Worm (Caenorhabditis elegans): ENCODE measurements around the gene F36A4.2.

Gene F36A4.2

ce11 chrIV:4243830-4244406, 27.1 kb upstream of the F36A4.2 start:
- TF ChIP-seq ceh-9 (tag; optimal IDR thresholded peaks at IDR 0.05) (no peak), unc-39 (tag; optimal IDR thresholded peaks at IDR 0.05) (no peak), pha-4 (tag; optimal IDR thresholded peaks at IDR 0.05) (no peak), ceh-28 (tag; optimal IDR thresholded peaks at IDR 0.05) (no peak), nhr-67 (tag; optimal IDR thresholded peaks at IDR 0.05) (no peak), nhr-23 (tag; optimal IDR thresholded peaks at IDR 0.05) (no peak), mml-1 (tag; optimal IDR thresholded peaks at IDR 0.05) (no peak), ceh-16 (tag; optimal IDR thresholded peaks at IDR 0.05) (no peak), nhr-77 (tag; optimal IDR thresholded peaks at IDR 0.05) (no peak), daf-12 (tag; optimal IDR thresholded peaks at IDR 0.05) (no peak), nhr-25 (tag; optimal IDR thresholded peaks at IDR 0.05) (no peak), sea-2 (GFP tag; optimal IDR thresholded peaks at IDR 0.05) (no peak), hmg-11 (tag; optimal IDR thresholded peaks at IDR 0.05) (no peak)

ce11 chrIV:4244510-4244909, 26.5 kb upstream of the F36A4.2 start, which contains the start of gene col-34:
Gene col-34 (minus strand): TSS chrIV:4244610.
- TF ChIP-seq sea-2 (GFP tag; optimal IDR thresholded peaks at IDR 0.05) (no peak), egl-5 (tag; optimal IDR thresholded peaks at IDR 0.05) (peak; percentile 15)

- TF ChIP-seq snpc-4 (tag; optimal IDR thresholded peaks at IDR 0.05) (no peak), nhr-28 (tag; optimal IDR thresholded peaks at IDR 0.05) (no peak), nhr-25 (tag; optimal IDR thresholded peaks at IDR 0.05) (no peak), hmg-11 (tag; optimal IDR thresholded peaks at IDR 0.05) (no peak), egl-5 (tag; optimal IDR thresholded peaks at IDR 0.05) (no peak), unc-39 (tag; optimal IDR thresholded peaks at IDR 0.05) (no peak), mml-1 (tag; optimal IDR thresholded peaks at IDR 0.05) (no peak), egl-27 (tag; optimal IDR thresholded peaks at IDR 0.05) (no peak), ceh-82 (tag; optimal IDR thresholded peaks at IDR 0.05) (no peak), ceh-28 (tag; optimal IDR thresholded peaks at IDR 0.05) (no peak), ama-1 (optimal IDR thresholded peaks at IDR 0.05) (no peak), ZK546.5 (tag; optimal IDR thresholded peaks at IDR 0.05) (no peak), fkh-2 (tag; optimal IDR thresholded peaks at IDR 0.05) (no peak), mdl-1 (tag; optimal IDR thresholded peaks at IDR 0.05) (no peak), pha-4 (tag; optimal IDR thresholded peaks at IDR 0.05) (no peak), fos-1 (tag; optimal IDR thresholded peaks at IDR 0.05) (no peak)
Observed at ce11 chrIV:4246493-4246892, 24.5 kb upstream of the F36A4.2 start, which contains the start of gene ttr-20. Gene ttr-20 (plus strand): TSS chrIV:4246793.

- no peak for TF ChIP-seq mml-1 (tag; optimal IDR thresholded peaks at IDR 0.05)
- TF ChIP-seq pha-4 (tag; optimal IDR thresholded peaks at IDR 0.05) = peak; percentile 71
- TF ChIP-seq aly-2 (tag; optimal IDR thresholded peaks at IDR 0.05) = no peak
- peak; percentile 55 for TF ChIP-seq lin-15B (tag; optimal IDR thresholded peaks at IDR 0.05)
- TF ChIP-seq egl-5 (tag; optimal IDR thresholded peaks at IDR 0.05) = peak; percentile 70
- TF ChIP-seq nhr-67 (tag; optimal IDR thresholded peaks at IDR 0.05) = no peak
- no peak for TF ChIP-seq tbx-2 (tag; optimal IDR thresholded peaks at IDR 0.05)
- TF ChIP-seq ZK546.5 (tag; optimal IDR thresholded peaks at IDR 0.05) = no peak
- TF ChIP-seq ceh-82 (tag; optimal IDR thresholded peaks at IDR 0.05) = no peak
- TF ChIP-seq unc-62 (GFP tag; optimal IDR thresholded peaks at IDR 0.05) = no peak
- no peak for TF ChIP-seq daf-12 (tag; optimal IDR thresholded peaks at IDR 0.05)
- TF ChIP-seq skn-1 (tag; optimal IDR thresholded peaks at IDR 0.05) = no peak
- no peak for TF ChIP-seq zag-1 (tag; optimal IDR thresholded peaks at IDR 0.05)
- TF ChIP-seq ztf-4 (tag; optimal IDR thresholded peaks at IDR 0.05) = no peak
- TF ChIP-seq lsy-12 (tag; optimal IDR thresholded peaks at IDR 0.05) = no peak
- no peak for TF ChIP-seq nhr-28 (tag; optimal IDR thresholded peaks at IDR 0.05)
- TF ChIP-seq R02D3.7 (tag; optimal IDR thresholded peaks at IDR 0.05) = no peak
- peak; percentile 33 for TF ChIP-seq elt-2 (tag; optimal IDR thresholded peaks at IDR 0.05)
- no peak for TF ChIP-seq nhr-12 (tag; optimal IDR thresholded peaks at IDR 0.05)
- no peak for TF ChIP-seq elt-3 (tag; optimal IDR thresholded peaks at IDR 0.05)
- no peak for TF ChIP-seq mdl-1 (tag; optimal IDR thresholded peaks at IDR 0.05)
- no peak for TF ChIP-seq ceh-9 (tag; optimal IDR thresholded peaks at IDR 0.05)
- TF ChIP-seq nhr-77 (tag; optimal IDR thresholded peaks at IDR 0.05) = no peak
- TF ChIP-seq pqm-1 (tag; optimal IDR thresholded peaks at IDR 0.05) = no peak
- TF ChIP-seq ztf-11 (tag; optimal IDR thresholded peaks at IDR 0.05) = no peak
- TF ChIP-seq snpc-4 (tag; optimal IDR thresholded peaks at IDR 0.05) = no peak
- TF ChIP-seq fos-1 (tag; optimal IDR thresholded peaks at IDR 0.05) = no peak
- no peak for TF ChIP-seq eor-1 (tag; optimal IDR thresholded peaks at IDR 0.05)
- no peak for TF ChIP-seq sea-2 (GFP tag; optimal IDR thresholded peaks at IDR 0.05)
- TF ChIP-seq fkh-10 (GFP tag; optimal IDR thresholded peaks at IDR 0.05) = no peak
- peak; percentile 58 for TF ChIP-seq nhr-23 (tag; optimal IDR thresholded peaks at IDR 0.05)
- peak; percentile 36 for TF ChIP-seq hmg-11 (tag; optimal IDR thresholded peaks at IDR 0.05)
- TF ChIP-seq unc-39 (tag; optimal IDR thresholded peaks at IDR 0.05) = no peak
- no peak for TF ChIP-seq jun-1 (tag; optimal IDR thresholded peaks at IDR 0.05)
- TF ChIP-seq nhr-25 (tag; optimal IDR thresholded peaks at IDR 0.05) = peak; percentile 62
- TF ChIP-seq nhr-76 (tag; optimal IDR thresholded peaks at IDR 0.05) = no peak
- TF ChIP-seq ceh-16 (tag; optimal IDR thresholded peaks at IDR 0.05) = no peak
- TF ChIP-seq ama-1 (optimal IDR thresholded peaks at IDR 0.05) = no peak
- no peak for TF ChIP-seq egl-27 (tag; optimal IDR thresholded peaks at IDR 0.05)
- no peak for TF ChIP-seq nfya-1 (tag; optimal IDR thresholded peaks at IDR 0.05; ENCODE audit: insufficient read depth)
- no peak for TF ChIP-seq nhr-11 (tag; optimal IDR thresholded peaks at IDR 0.05)
Observed at ce11 chrIV:4247334-4247733, 23.7 kb upstream of the F36A4.2 start.

Measured in whole organism, L3 larva.